Fruit fly (Drosophila melanogaster): ENCODE results near the gene CG5916.

DNA sequence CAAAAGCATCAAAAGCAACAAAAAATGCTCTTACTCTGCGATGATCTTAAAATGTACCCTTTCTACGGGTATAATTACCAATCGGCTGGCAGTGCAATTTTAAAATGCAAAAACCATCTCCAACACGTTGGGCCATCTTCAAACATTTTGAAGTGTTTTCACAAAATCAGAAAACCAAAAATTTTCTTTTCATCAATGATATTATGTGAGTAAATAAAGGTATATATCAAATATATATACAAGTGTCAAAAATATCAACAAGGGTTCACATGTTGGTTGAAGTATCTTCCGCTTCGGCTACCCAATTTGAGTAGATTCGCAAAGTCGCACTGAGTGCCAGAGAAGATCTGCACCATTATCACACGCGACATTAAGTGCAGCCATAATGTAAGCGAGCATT is 29.5 kb upstream of the CG5916 start:
- TF ChIP-seq psq (optimal IDR thresholded peaks at IDR 0.05) (no peak), insv (optimal IDR thresholded peaks at IDR 0.05) (no peak), ttk (optimal IDR thresholded peaks at IDR 0.05) (no peak), h (optimal IDR thresholded peaks at IDR 0.05) (no peak)

Measured in Kc167 (cell line).